Fruit fly (Drosophila melanogaster) S2 (cell line): ENCODE measurements around the gene Abp1.

Source experiments
- CG8478 ChIP-seq: fragments of >200 bp; optimal IDR thresholded peaks from 2 replicates; lab custom pipeline; 2018
- CTCF ChIP-seq, 2 experiments: fragments of >200 bp; optimal IDR thresholded peaks; 2 replicates each; lab custom pipeline; 2018

DNA sequence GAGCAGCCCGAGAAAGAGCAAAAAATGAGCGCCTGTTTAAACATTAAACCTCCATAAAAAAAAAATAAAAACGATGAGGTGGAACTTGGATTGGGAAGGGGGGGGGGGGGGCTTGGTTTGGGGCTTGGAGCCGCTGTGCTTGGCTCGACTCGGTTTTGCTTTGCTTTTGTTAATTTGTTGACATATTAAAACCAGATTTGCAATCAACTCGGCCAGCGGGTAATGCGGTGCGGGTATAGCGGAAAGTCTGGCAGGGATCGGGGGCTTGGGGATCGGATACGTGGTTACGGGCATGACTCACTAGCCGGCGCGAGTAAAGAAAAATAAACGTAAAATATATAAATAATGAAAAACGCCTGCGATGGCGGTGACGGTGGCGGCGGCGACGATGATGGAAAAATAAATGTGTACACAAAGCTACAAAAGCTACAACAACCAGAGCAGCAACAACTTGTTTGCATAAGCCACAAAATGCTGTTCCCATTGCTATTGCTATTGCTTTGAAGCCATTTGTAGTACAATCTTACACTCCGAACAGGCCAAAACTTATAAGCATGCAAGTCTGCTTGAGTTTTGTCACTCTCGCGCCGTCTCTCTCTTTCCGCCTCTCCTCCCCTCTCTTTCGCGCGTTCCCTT is 11.8 kb upstream of the Abp1 start:
- TF ChIP-seq CTCF (optimal IDR thresholded peaks at IDR 0.05; lab: Kevin White, UChicago) (no peak), CG8478 (no peak)
